Worm (Caenorhabditis elegans): ENCODE measurements around the gene cdk-4.

- TF ChIP-seq lsy-2 (tag; optimal IDR thresholded peaks at IDR 0.05): no peak
- TF ChIP-seq cnd-1 (tag; optimal IDR thresholded peaks at IDR 0.05): no peak
- no peak for TF ChIP-seq tbx-8 (GFP tag; optimal IDR thresholded peaks at IDR 0.05)
- no peak for TF ChIP-seq nhr-12 (tag; optimal IDR thresholded peaks at IDR 0.05)
- no peak for TF ChIP-seq drap-1 (GFP tag; optimal IDR thresholded peaks at IDR 0.05)
- TF ChIP-seq mep-1 (tag; optimal IDR thresholded peaks at IDR 0.05): no peak
- TF ChIP-seq unc-62 (GFP tag; optimal IDR thresholded peaks at IDR 0.05): no peak
- TF ChIP-seq nhr-237 (tag; optimal IDR thresholded peaks at IDR 0.05): no peak
- no peak for TF ChIP-seq pha-4 (tag; optimal IDR thresholded peaks at IDR 0.05)
- TF ChIP-seq flh-1 (GFP tag; optimal IDR thresholded peaks at IDR 0.05): no peak
- no peak for TF ChIP-seq nhr-76 (tag; optimal IDR thresholded peaks at IDR 0.05)
- TF ChIP-seq ham-2 (GFP tag; optimal IDR thresholded peaks at IDR 0.05): no peak
These were observed 18.8 kb downstream of the cdk-4 start for ce11 chrX:13499923-13500322.
